Worm (Caenorhabditis elegans): ENCODE measurements around the gene Y71H2AL.4.

Gene Y71H2AL.4

ce11 chrIII:2651519-2651918, 34.7 kb upstream of the Y71H2AL.4 start:
- TF ChIP-seq nhr-25 (tag; optimal IDR thresholded peaks at IDR 0.05) (peak; percentile 51), ceh-28 (tag; optimal IDR thresholded peaks at IDR 0.05) (no peak)

ce11 chrIII:2652704-2653566, 33.3 kb upstream of the Y71H2AL.4 start:
- TF ChIP-seq ztf-4 (tag; optimal IDR thresholded peaks at IDR 0.05) (no peak), pha-4 (tag; optimal IDR thresholded peaks at IDR 0.05) (peak; percentile 57), ceh-16 (tag; optimal IDR thresholded peaks at IDR 0.05) (no peak), pqm-1 (tag; optimal IDR thresholded peaks at IDR 0.05) (peak; percentile 69), elt-2 (tag; optimal IDR thresholded peaks at IDR 0.05) (peak; percentile 73)

- TF ChIP-seq nhr-23 (tag; optimal IDR thresholded peaks at IDR 0.05) (peak; percentile 10), hmg-11 (tag; optimal IDR thresholded peaks at IDR 0.05) (peak; percentile 27), nhr-12 (tag; optimal IDR thresholded peaks at IDR 0.05) (no peak), eor-1 (tag; optimal IDR thresholded peaks at IDR 0.05) (no peak), nhr-25 (tag; optimal IDR thresholded peaks at IDR 0.05) (peak; percentile 29)
Observed at ce11 chrIII:2656168-2656567, 30.0 kb upstream of the Y71H2AL.4 start.

- no peak for TF ChIP-seq fos-1 (tag; optimal IDR thresholded peaks at IDR 0.05)
Observed at ce11 chrIII:2657783-2658182, 28.4 kb upstream of the Y71H2AL.4 start, which contains the start of gene let-805. Gene let-805, plus strand, starts transcription at chrIII:2658083.

- TF ChIP-seq nhr-25 (tag; optimal IDR thresholded peaks at IDR 0.05): no peak
- TF ChIP-seq R02D3.7 (tag; optimal IDR thresholded peaks at IDR 0.05): no peak
- no peak for TF ChIP-seq lsy-12 (tag; optimal IDR thresholded peaks at IDR 0.05)
- no peak for TF ChIP-seq pha-4 (tag; optimal IDR thresholded peaks at IDR 0.05)
- no peak for TF ChIP-seq lin-15B (tag; optimal IDR thresholded peaks at IDR 0.05)
- no peak for TF ChIP-seq nhr-23 (tag; optimal IDR thresholded peaks at IDR 0.05)
- no peak for TF ChIP-seq fkh-2 (tag; optimal IDR thresholded peaks at IDR 0.05)
- no peak for TF ChIP-seq egl-5 (tag; optimal IDR thresholded peaks at IDR 0.05)
- TF ChIP-seq nhr-11 (tag; optimal IDR thresholded peaks at IDR 0.05): no peak
- no peak for TF ChIP-seq nhr-77 (tag; optimal IDR thresholded peaks at IDR 0.05)
- no peak for TF ChIP-seq nhr-43 (tag; optimal IDR thresholded peaks at IDR 0.05; ENCODE audit: poor library complexity, severe bottlenecking)
- no peak for TF ChIP-seq aly-2 (tag; optimal IDR thresholded peaks at IDR 0.05)
- TF ChIP-seq tbx-2 (tag; optimal IDR thresholded peaks at IDR 0.05): no peak
- no peak for TF ChIP-seq mml-1 (tag; optimal IDR thresholded peaks at IDR 0.05)
- no peak for TF ChIP-seq zag-1 (tag; optimal IDR thresholded peaks at IDR 0.05)
- TF ChIP-seq elt-1 (tag; optimal IDR thresholded peaks at IDR 0.05): no peak
- TF ChIP-seq ceh-28 (tag; optimal IDR thresholded peaks at IDR 0.05): no peak
- no peak for TF ChIP-seq nhr-237 (tag; optimal IDR thresholded peaks at IDR 0.05)
Observed at ce11 chrIII:2675449-2675848, 10.8 kb upstream of the Y71H2AL.4 start.

ce11 chrIII:2676097-2676496, 10.1 kb upstream of the Y71H2AL.4 start:
- TF ChIP-seq elt-2 (tag; optimal IDR thresholded peaks at IDR 0.05) (peak; percentile 48), pqm-1 (tag; optimal IDR thresholded peaks at IDR 0.05) (peak; percentile 17), unc-39 (tag; optimal IDR thresholded peaks at IDR 0.05) (no peak), mml-1 (tag; optimal IDR thresholded peaks at IDR 0.05) (no peak)

ce11 chrIII:2678017-2678416, 8.2 kb upstream of the Y71H2AL.4 start:
- TF ChIP-seq skn-1 (tag; optimal IDR thresholded peaks at IDR 0.05): no peak
- no peak for TF ChIP-seq aly-2 (tag; optimal IDR thresholded peaks at IDR 0.05)
- no peak for TF ChIP-seq elt-3 (tag; optimal IDR thresholded peaks at IDR 0.05)
- TF ChIP-seq nhr-28 (tag; optimal IDR thresholded peaks at IDR 0.05): no peak
- no peak for TF ChIP-seq ama-1 (optimal IDR thresholded peaks at IDR 0.05)
- TF ChIP-seq ztf-11 (tag; optimal IDR thresholded peaks at IDR 0.05): no peak
- no peak for TF ChIP-seq eor-1 (tag; optimal IDR thresholded peaks at IDR 0.05)
- no peak for TF ChIP-seq R02D3.7 (tag; optimal IDR thresholded peaks at IDR 0.05)

Measured in whole organism, L3 larva.